Worm (Caenorhabditis elegans) whole organism, early embryonic: Measurements from ENCODE around the gene srh-10.

Experiments used
- B0310.2 ChIP-seq: sonication (generic microtip); optimal IDR thresholded peaks from 2 replicates; lab custom pipeline; 2016; ENCODE audit warnings: mild to moderate bottlenecking, missing genetic modification characterization, missing compliant biosample characterization
- F13C5.2 ChIP-seq: sonication (generic microtip); optimal IDR thresholded peaks from 2 replicates; lab custom pipeline; 2017; ENCODE audit warnings: mild to moderate bottlenecking, missing genetic modification characterization, inconsistent platforms, missing compliant biosample characterization
- aly-1 ChIP-seq: sonication (generic microtip); optimal IDR thresholded peaks from 2 replicates; lab custom pipeline; 2016; ENCODE audit warnings: missing genetic modification characterization, missing compliant biosample characterization
- ama-1 ChIP-seq: fragments of 150-350 bp; optimal IDR thresholded peaks from 2 replicates; lab custom pipeline; 2014
- ceh-13 ChIP-seq: fragments of 200-800 bp; sonication (Bioruptor generic); optimal IDR thresholded peaks from 2 replicates; lab custom pipeline; 2018; ENCODE audit warnings: mild to moderate bottlenecking, missing genetic modification characterization, missing compliant biosample characterization
- ceh-36 ChIP-seq: sonication (generic microtip); optimal IDR thresholded peaks from 2 replicates; lab custom pipeline; 2016; ENCODE audit warnings: missing genetic modification characterization, inconsistent platforms, missing compliant biosample characterization
- ets-7 ChIP-seq: sonication (generic microtip); optimal IDR thresholded peaks from 2 replicates; lab custom pipeline; 2016; ENCODE audit warnings: missing genotype, missing genetic modification characterization, missing compliant biosample characterization
- flt-1 ChIP-seq: fragments of 200-800 bp; sonication (Bioruptor generic); IDR thresholded peaks from 2 replicates; pipeline ENCODE4 v1.3.6; 2022; ENCODE audit warnings: missing genetic modification characterization, missing compliant biosample characterization
- hmbx-1 ChIP-seq: sonication (generic microtip); optimal IDR thresholded peaks from 2 replicates; lab custom pipeline; 2016; ENCODE audit warnings: mild to moderate bottlenecking, missing genetic modification characterization, missing compliant biosample characterization
- hmg-4 ChIP-seq: fragments of 200-800 bp; sonication (Bioruptor generic); optimal IDR thresholded peaks from 2 replicates; lab custom pipeline; 2018; ENCODE audit warnings: mild to moderate bottlenecking, missing genetic modification characterization, missing compliant biosample characterization
- hnd-1 ChIP-seq: sonication (generic microtip); optimal IDR thresholded peaks from 2 replicates; lab custom pipeline; 2016; ENCODE audit warnings: missing genetic modification characterization, missing compliant biosample characterization
- pes-1 ChIP-seq: fragments of 200-800 bp; sonication (Bioruptor generic); IDR thresholded peaks from 2 replicates; pipeline ENCODE4 v1.3.6; 2022; ENCODE audit warnings: missing genetic modification reagents, missing genetic modification characterization, missing compliant biosample characterization
- scrt-1 ChIP-seq: fragments of 200-800 bp; sonication (Bioruptor generic); IDR thresholded peaks from 2 replicates; pipeline ENCODE4 v1.3.6; 2022; ENCODE audit warnings: missing genetic modification characterization, missing compliant biosample characterization
- sea-1 ChIP-seq: fragments of 200-800 bp; sonication (Bioruptor generic); conservative IDR thresholded peaks from 2 replicates; pipeline ENCODE4 v1.3.6; 2022; ENCODE audit warnings: missing genetic modification characterization, missing compliant biosample characterization
- tbx-11 ChIP-seq: fragments of 200-800 bp; sonication (Bioruptor generic); IDR thresholded peaks from 2 replicates; pipeline ENCODE4 v1.3.6; 2022; ENCODE audit warnings: missing genetic modification characterization, missing compliant biosample characterization
- tbx-37 ChIP-seq: fragments of 200-800 bp; sonication (Bioruptor generic); conservative IDR thresholded peaks from 2 replicates; pipeline ENCODE4 v1.3.6; 2022; ENCODE audit warnings: missing genetic modification reagents, missing genetic modification characterization, missing compliant biosample characterization
- tra-4 ChIP-seq: sonication (generic microtip); optimal IDR thresholded peaks from 2 replicates; lab custom pipeline; 2017; ENCODE audit warnings: missing genetic modification characterization, missing compliant biosample characterization

srh-10 gene

DNA sequence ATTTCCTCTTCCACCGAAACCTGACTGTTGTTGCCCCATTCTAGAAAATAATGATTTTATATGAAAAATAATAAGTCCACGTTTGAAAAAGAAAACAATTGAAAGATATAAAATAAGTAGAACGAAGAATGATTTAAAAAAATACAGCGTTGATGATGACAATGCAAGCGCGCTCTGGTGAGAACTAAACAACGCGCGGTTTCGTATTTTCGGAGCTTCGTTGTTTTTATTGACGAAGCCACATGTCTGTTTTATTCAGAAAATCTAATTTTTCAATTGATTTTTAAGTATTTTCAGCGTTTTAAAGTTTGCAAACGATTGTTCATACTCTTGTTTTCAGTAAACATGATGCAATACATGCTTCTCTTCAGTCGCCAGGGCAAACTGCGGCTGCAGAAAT is 49.3 kb downstream of the srh-10 start, which contains the start of the genes rpt-2 and aps-1:
rpt-2 (minus strand) TSS at position 40 of the 400 bp plus-strand sequence.
aps-1 (plus strand) TSS at position 341 of the 400 bp plus-strand sequence.
- peak; percentile 48 for TF ChIP-seq F13C5.2 (tag; lab: Kevin White, UChicago)
- no peak for TF ChIP-seq tbx-37 (GFP tag; lab: Robert Waterston, UW)

DNA sequence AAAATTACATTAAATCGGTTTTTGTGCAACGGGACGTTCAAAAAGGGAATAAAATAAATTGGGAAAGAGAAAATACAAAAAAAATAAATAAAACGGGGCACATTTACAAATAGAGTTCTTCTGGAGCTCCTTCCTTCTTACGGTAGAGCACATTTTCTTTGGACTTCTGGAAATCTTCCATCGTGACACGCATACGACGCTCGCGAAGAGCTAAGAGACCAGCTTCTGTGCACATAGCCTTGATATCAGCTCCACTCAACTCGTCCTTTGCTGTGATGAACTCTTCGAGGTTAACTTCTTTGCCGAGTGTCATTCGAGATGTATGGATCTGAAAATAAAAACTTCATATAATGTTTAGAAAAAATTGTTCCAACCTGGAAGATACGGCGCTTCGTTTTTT is 50.8 kb downstream of the srh-10 start:
- no peak for TF ChIP-seq hnd-1 (tag; lab: Kevin White, UChicago)
- TF ChIP-seq tbx-37 (GFP tag; lab: Robert Waterston, UW): no peak
- no peak for TF ChIP-seq B0310.2 (tag; lab: Kevin White, UChicago)
- TF ChIP-seq flt-1: no peak
- TF ChIP-seq sea-1 (GFP tag; lab: Robert Waterston, UW): no peak

DNA sequence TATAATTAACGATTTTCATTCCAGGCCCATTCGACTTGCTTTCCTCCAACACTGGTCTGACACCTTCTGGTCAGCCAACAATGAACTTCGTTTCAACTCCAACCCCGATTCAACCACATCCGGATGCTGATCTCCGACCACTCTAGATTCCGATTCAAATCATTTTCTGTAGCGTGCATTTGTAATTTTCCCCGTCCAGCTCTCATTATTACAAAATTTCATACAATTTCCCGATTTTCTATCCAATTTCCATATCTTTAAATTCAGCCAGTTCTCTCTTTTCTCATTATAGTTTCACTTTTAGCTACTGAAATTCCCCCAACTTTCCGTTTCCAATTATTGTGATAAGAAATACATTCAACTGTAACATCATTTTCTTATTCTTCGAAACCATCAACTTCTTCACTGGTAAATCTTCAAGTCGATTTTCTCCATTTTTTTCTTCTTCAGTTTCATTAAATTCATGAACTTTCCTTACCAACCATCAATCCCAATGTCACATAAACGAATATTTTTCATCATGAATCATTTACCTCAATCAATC is 51.3 kb downstream of the srh-10 start:
- TF ChIP-seq flt-1: no peak
- no peak for TF ChIP-seq tbx-11 (GFP tag; lab: Robert Waterston, UW)
- TF ChIP-seq hmbx-1: no peak
- no peak for TF ChIP-seq aly-1 (tag; lab: Kevin White, UChicago)
- no peak for TF ChIP-seq sea-1 (GFP tag; lab: Robert Waterston, UW)
- TF ChIP-seq tbx-37 (GFP tag; lab: Robert Waterston, UW): no peak
- TF ChIP-seq ets-7: no peak
- no peak for TF ChIP-seq ceh-13 (GFP tag; lab: Kevin White, UChicago)
- no peak for TF ChIP-seq F13C5.2 (tag; lab: Kevin White, UChicago)
- TF ChIP-seq hnd-1 (tag; lab: Kevin White, UChicago): no peak
- TF ChIP-seq hmg-4 (GFP tag; lab: Kevin White, UChicago): no peak
- no peak for TF ChIP-seq pes-1 (GFP tag; lab: Robert Waterston, UW)
- TF ChIP-seq ceh-36 (tag; lab: Kevin White, UChicago): no peak
- no peak for TF ChIP-seq scrt-1 (GFP tag; lab: Robert Waterston, UW)
- no peak for TF ChIP-seq B0310.2 (tag; lab: Kevin White, UChicago)
- no peak for TF ChIP-seq ama-1
- no peak for TF ChIP-seq tra-4
